Worm (Caenorhabditis elegans) whole organism, L1 larva: ENCODE measurements around the gene rft-2.
A peak's percentile ranks its signal among the peaks of the same experiment; 100 is the strongest.

Experiments used
- F16B12.6 ChIP-seq: fragments of 150-350 bp; optimal IDR thresholded peaks from 2 replicates; lab custom pipeline; 2014; ENCODE audit warnings: missing biosample characterization, missing genetic modification characterization
- Y116A8C.19 ChIP-seq: sonication (generic microtip); optimal IDR thresholded peaks from 2 replicates; lab custom pipeline; 2016; ENCODE audit warnings: missing compliant biosample characterization, missing genetic modification characterization, borderline replicate concordance
- alr-1 ChIP-seq: fragments of 200-800 bp; sonication (Bioruptor generic); optimal IDR thresholded peaks from 2 replicates; lab custom pipeline; 2018; ENCODE audit warnings: borderline replicate concordance, mild to moderate bottlenecking, missing genetic modification characterization, missing compliant biosample characterization
- aly-2 ChIP-seq: fragments of 150-350 bp; optimal IDR thresholded peaks from 2 replicates; lab custom pipeline; 2014; ENCODE audit warnings: missing biosample characterization, missing genetic modification characterization
- ama-1 ChIP-seq: fragments of 150-350 bp; optimal IDR thresholded peaks from 2 replicates; lab custom pipeline; 2014
- ceh-63 ChIP-seq: fragments of 200-800 bp; sonication (Bioruptor generic); optimal IDR thresholded peaks from 2 replicates; lab custom pipeline; 2018; ENCODE audit warnings: mild to moderate bottlenecking, missing genetic modification characterization, missing compliant biosample characterization
- ceh-82 ChIP-seq, 3 experiments: fragments of 150-350 bp in 1 of 3; sonication (generic microtip) in 2 of 3; optimal IDR thresholded peaks; 2 replicates each; lab custom pipeline; 2014 to 2017; ENCODE audit warnings: missing biosample characterization in 3 of 3, missing genetic modification characterization in 3 of 3
- dpl-1 ChIP-seq, 3 experiments: fragments of 150-350 bp in 2 of 3; sonication (generic microtip) in 1 of 3; optimal IDR thresholded peaks; 2 replicates each; lab custom pipeline; 2014 to 2017; ENCODE audit warnings: missing biosample characterization in 3 of 3, missing genetic modification characterization in 3 of 3, missing genetic modification reagents in 3 of 3
- dsc-1 ChIP-seq: sonication (generic microtip); optimal IDR thresholded peaks from 2 replicates; lab custom pipeline; 2016; ENCODE audit warnings: mild to moderate bottlenecking, missing genetic modification characterization, missing compliant biosample characterization
- efl-1 ChIP-seq, 4 experiments: fragments of 150-350 bp; optimal IDR thresholded peaks in 3 of 4; peaks in 1 of 4; 1 replicate in 1 of 4; 2 replicates in 3 of 4; lab custom pipeline; 2014; ENCODE audit warnings: missing biosample characterization in 2 of 4, missing genetic modification characterization in 2 of 4, missing genetic modification reagents in 2 of 4
- efl-3 ChIP-seq: fragments of 200-800 bp; sonication (Bioruptor generic); optimal IDR thresholded peaks from 2 replicates; lab custom pipeline; 2018; ENCODE audit warnings: mild to moderate bottlenecking, missing genetic modification characterization, missing compliant biosample characterization
- fkh-4 ChIP-seq: sonication (generic microtip); optimal IDR thresholded peaks from 2 replicates; lab custom pipeline; 2016; ENCODE audit warnings: missing compliant biosample characterization, missing genetic modification characterization, borderline replicate concordance
- hlh-4 ChIP-seq: sonication (generic microtip); optimal IDR thresholded peaks from 2 replicates; lab custom pipeline; 2016; ENCODE audit warnings: mild to moderate bottlenecking, missing genetic modification characterization, missing compliant biosample characterization
- isw-1 ChIP-seq: fragments of 200-800 bp; sonication (Bioruptor generic); IDR thresholded peaks from 2 replicates; pipeline ENCODE4 v1.3.6; 2022; ENCODE audit warnings: missing genetic modification characterization, missing compliant biosample characterization
- jun-1 ChIP-seq: fragments of 150-350 bp; optimal IDR thresholded peaks from 2 replicates; lab custom pipeline; 2014; ENCODE audit warnings: missing biosample characterization, missing genetic modification reagents, missing genetic modification characterization
- lin-14 ChIP-seq: fragments of 200-800 bp; sonication (Bioruptor generic); optimal IDR thresholded peaks from 2 replicates; lab custom pipeline; 2018; ENCODE audit warnings: mild to moderate bottlenecking, missing genetic modification characterization, moderate library complexity, missing compliant biosample characterization
- lin-15B ChIP-seq: fragments of 150-350 bp; sonication (generic microtip); optimal IDR thresholded peaks from 3 replicates; lab custom pipeline; 2014; ENCODE audit warnings: missing biosample characterization, missing genetic modification characterization
- lin-35 ChIP-seq, 2 experiments: fragments of 150-350 bp; optimal IDR thresholded peaks; 2 replicates each; lab custom pipeline; 2014; ENCODE audit warnings: missing biosample characterization in 2 of 2, missing genetic modification characterization in 2 of 2, missing genetic modification reagents in 2 of 2
- lin-39 ChIP-seq: fragments of 150-350 bp; optimal IDR thresholded peaks from 2 replicates; lab custom pipeline; 2014; ENCODE audit warnings: missing biosample characterization, missing genetic modification reagents, missing genetic modification characterization
- lir-3 ChIP-seq: sonication (generic microtip); optimal IDR thresholded peaks from 2 replicates; lab custom pipeline; 2016; ENCODE audit warnings: mild to moderate bottlenecking, missing genetic modification characterization, moderate library complexity, missing compliant biosample characterization; ENCODE audit not compliant: poor library complexity
- mdl-1 ChIP-seq, 2 experiments: fragments of 150-350 bp; optimal IDR thresholded peaks; 2 replicates each; lab custom pipeline; 2014 to 2017; ENCODE audit warnings: missing biosample characterization in 2 of 2, missing genetic modification characterization in 2 of 2, inconsistent platforms in 1 of 2
- mep-1 ChIP-seq: fragments of 150-350 bp; optimal IDR thresholded peaks from 2 replicates; lab custom pipeline; 2014; ENCODE audit warnings: missing biosample characterization, missing genetic modification characterization
- nhr-20 ChIP-seq: sonication (generic microtip); optimal IDR thresholded peaks from 2 replicates; lab custom pipeline; 2016; ENCODE audit warnings: mild to moderate bottlenecking, missing genetic modification characterization, missing compliant biosample characterization
- nhr-237 ChIP-seq: fragments of 150-350 bp; optimal IDR thresholded peaks from 2 replicates; lab custom pipeline; 2014; ENCODE audit warnings: missing biosample characterization, missing genetic modification characterization
- nhr-47 ChIP-seq: sonication (generic microtip); optimal IDR thresholded peaks from 2 replicates; lab custom pipeline; 2016; ENCODE audit warnings: mild to moderate bottlenecking, missing genetic modification characterization, moderate library complexity, missing compliant biosample characterization
- nhr-71 ChIP-seq: sonication (generic microtip); optimal IDR thresholded peaks from 2 replicates; lab custom pipeline; 2016; ENCODE audit warnings: mild to moderate bottlenecking, missing genetic modification characterization, moderate library complexity, missing compliant biosample characterization
- nhr-90 ChIP-seq: sonication (generic microtip); optimal IDR thresholded peaks from 2 replicates; lab custom pipeline; 2016; ENCODE audit warnings: mild to moderate bottlenecking, missing genetic modification characterization, missing compliant biosample characterization; ENCODE audit not compliant: poor library complexity
- skn-1 ChIP-seq: fragments of 150-350 bp; optimal IDR thresholded peaks from 2 replicates; lab custom pipeline; 2014; ENCODE audit warnings: missing biosample characterization, missing genetic modification characterization
- snu-23 ChIP-seq: sonication (generic microtip); optimal IDR thresholded peaks from 2 replicates; lab custom pipeline; 2016; ENCODE audit warnings: missing genetic modification characterization, missing compliant biosample characterization
- sox-4 ChIP-seq: sonication (generic microtip); optimal IDR thresholded peaks from 2 replicates; lab custom pipeline; 2016; ENCODE audit warnings: missing genetic modification characterization, missing compliant biosample characterization
- sptf-1 ChIP-seq: fragments of 150-350 bp; optimal IDR thresholded peaks from 2 replicates; lab custom pipeline; 2014; ENCODE audit warnings: missing biosample characterization, missing genetic modification characterization
- sup-37 ChIP-seq: fragments of 200-800 bp; sonication (Bioruptor generic); optimal IDR thresholded peaks from 2 replicates; lab custom pipeline; 2018; ENCODE audit warnings: mild to moderate bottlenecking, missing genetic modification characterization, missing compliant biosample characterization
- tlp-1 ChIP-seq: fragments of 150-350 bp; optimal IDR thresholded peaks from 2 replicates; lab custom pipeline; 2014; ENCODE audit warnings: missing biosample characterization, missing genetic modification characterization
- unc-30 ChIP-seq: sonication (generic microtip); optimal IDR thresholded peaks from 2 replicates; lab custom pipeline; 2017; ENCODE audit warnings: missing biosample characterization, missing genetic modification characterization
- unc-62 ChIP-seq: fragments of 150-350 bp; optimal IDR thresholded peaks from 2 replicates; lab custom pipeline; 2014; ENCODE audit warnings: missing biosample characterization, missing genetic modification reagents, missing genetic modification characterization
- unc-86 ChIP-seq: sonication (generic microtip); optimal IDR thresholded peaks from 2 replicates; lab custom pipeline; 2016; ENCODE audit warnings: missing genetic modification characterization, missing compliant biosample characterization
- xbp-1 ChIP-seq: sonication (generic microtip); optimal IDR thresholded peaks from 2 replicates; lab custom pipeline; 2016; ENCODE audit warnings: missing genetic modification characterization, missing compliant biosample characterization
- ztf-11 ChIP-seq, 2 experiments: sonication (generic microtip); optimal IDR thresholded peaks; 2 replicates each; lab custom pipeline; 2016 to 2017; ENCODE audit warnings: missing genetic modification characterization in 2 of 2, missing biosample characterization in 1 of 2, missing compliant biosample characterization in 1 of 2
- ztf-4 ChIP-seq: fragments of 150-350 bp; optimal IDR thresholded peaks from 2 replicates; lab custom pipeline; 2014; ENCODE audit warnings: missing biosample characterization, missing genetic modification characterization

rft-2 gene

DNA sequence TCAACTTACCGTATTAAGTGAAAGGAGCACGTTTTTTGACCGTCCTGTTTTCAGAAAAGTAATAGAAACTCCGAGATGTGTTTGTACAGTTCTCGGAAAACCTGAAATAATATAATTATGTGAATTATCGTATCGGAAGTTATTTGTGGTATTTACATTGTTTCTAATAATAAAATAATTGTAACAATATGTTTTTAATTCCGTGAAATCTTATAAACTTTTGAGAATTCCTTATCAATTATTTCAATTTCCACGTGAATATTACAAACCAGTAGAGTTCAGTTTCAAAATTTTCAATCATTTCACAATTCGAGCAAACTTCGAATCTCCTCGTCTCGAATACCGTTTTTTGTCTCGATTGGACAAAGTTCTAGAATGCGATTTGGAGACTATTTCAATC, 20.7 kb upstream of the rft-2 start, which contains the start of gene T08H10.3:
Gene T08H10.3 (plus strand): TSS at position 301 of the 400 bp plus-strand sequence.
- TF ChIP-seq unc-86 (no peak), efl-3 (GFP tag; lab: Kevin White, UChicago) (no peak), unc-30 (tag; lab: Kevin White, UChicago) (no peak), dsc-1 (tag; lab: Kevin White, UChicago) (no peak), skn-1 (tag; lab: Kevin White, UChicago) (no peak), lin-39 (no peak), dpl-1 (GFP tag; optimal IDR thresholded peaks at IDR 0.05; lab: Kevin White, UChicago) (no peak), ceh-63 (no peak), Y116A8C.19 (tag; lab: Kevin White, UChicago) (no peak), lin-35 (GFP tag; optimal IDR thresholded peaks at IDR 0.05; lab: Kevin White, UChicago) (no peak), ama-1 (lab: Kevin White, UChicago) (no peak)

ce11 chrV:4454634-4455033, 4.3 kb upstream of the rft-2 start, which contains the start of gene gnrr-5:
TSS of gene gnrr-5 (minus strand) at chrV:4454734.
- TF ChIP-seq lir-3 (no peak), mep-1 (tag; lab: Kevin White, UChicago) (no peak), lin-14 (peak; percentile 16)

DNA sequence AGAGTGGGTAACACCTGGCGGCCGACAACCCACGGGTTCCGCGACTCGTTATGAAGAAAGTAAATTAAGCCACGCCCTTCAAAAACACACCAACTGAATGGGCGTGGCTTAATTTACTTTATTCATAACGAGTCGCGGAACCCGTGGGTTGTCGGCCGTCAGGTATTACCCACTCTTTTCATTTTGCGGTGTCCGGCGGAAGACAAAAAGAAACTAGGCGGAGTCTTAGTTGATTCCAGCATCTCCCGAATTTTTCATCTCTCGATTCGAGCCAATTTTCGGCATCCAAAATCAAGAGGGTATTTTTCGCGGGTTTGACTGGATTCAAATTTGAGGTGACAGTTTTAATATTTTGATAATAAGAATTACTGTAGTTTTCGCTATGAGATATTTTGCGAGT, 2.7 kb downstream of the rft-2 start:
- TF ChIP-seq jun-1 (tag; lab: Kevin White, UChicago), result no peak
- no peak for TF ChIP-seq ztf-11 (tag; optimal IDR thresholded peaks at IDR 0.05; lab: Kevin White, UChicago)
- TF ChIP-seq xbp-1 (tag; lab: Kevin White, UChicago), result no peak
- TF ChIP-seq fkh-4 (tag; lab: Kevin White, UChicago), result no peak
- TF ChIP-seq isw-1 (GFP tag; lab: Robert Waterston, UW), result no peak
- TF ChIP-seq nhr-237, result no peak
- TF ChIP-seq unc-30 (tag; lab: Kevin White, UChicago), result no peak
- TF ChIP-seq lin-15B (tag; lab: Kevin White, UChicago), result no peak
- no peak for TF ChIP-seq ceh-82 (tag; optimal IDR thresholded peaks at IDR 0.05; lab: Kevin White, UChicago)
- no peak for TF ChIP-seq mdl-1 (tag; optimal IDR thresholded peaks at IDR 0.05; lab: Kevin White, UChicago)
- no peak for TF ChIP-seq nhr-90
- TF ChIP-seq dpl-1 (GFP tag; optimal IDR thresholded peaks at IDR 0.05; lab: Kevin White, UChicago), result no peak
- TF ChIP-seq hlh-4 (tag; lab: Kevin White, UChicago), result no peak
- no peak for TF ChIP-seq ceh-63
- no peak for TF ChIP-seq F16B12.6
- no peak for TF ChIP-seq alr-1 (tag; lab: Kevin White, UChicago)
- TF ChIP-seq aly-2 (tag; lab: Kevin White, UChicago), result no peak
- no peak for TF ChIP-seq mep-1 (tag; lab: Kevin White, UChicago)
- TF ChIP-seq tlp-1 (tag; lab: Kevin White, UChicago), result no peak

DNA sequence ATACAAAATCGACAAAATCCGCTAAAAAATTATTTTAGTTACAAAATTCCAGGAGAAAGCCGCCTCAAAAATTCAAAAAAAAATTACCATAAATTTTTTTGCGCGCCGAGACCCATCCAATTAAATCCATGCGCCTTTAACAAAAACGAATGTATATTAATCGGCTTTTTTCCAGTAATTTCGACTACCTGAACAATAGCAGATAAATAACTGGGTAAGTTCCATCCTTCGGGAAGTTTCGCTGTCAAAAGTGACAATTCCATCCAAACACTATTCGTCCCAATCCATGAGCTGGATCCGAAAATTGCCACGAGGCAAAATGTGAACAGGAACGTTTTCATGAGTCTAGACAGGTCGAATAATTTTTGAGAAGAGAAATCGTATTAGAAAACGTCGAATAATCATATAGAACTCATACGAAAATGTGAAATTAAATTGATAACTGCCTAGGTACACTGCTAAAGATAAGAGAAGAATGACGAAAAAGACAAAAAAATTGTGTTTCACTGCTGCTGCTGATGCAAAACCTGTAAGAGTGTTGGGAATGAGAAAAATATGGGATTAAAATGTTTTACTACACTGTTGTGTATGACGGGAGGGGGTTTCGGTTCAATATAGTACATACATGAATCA, 7.5 kb downstream of the rft-2 start, which contains the start of gene rft-1:
Gene rft-1 (minus strand): TSS at position 475 of the 633 bp plus-strand sequence.
- no peak for TF ChIP-seq ztf-4 (tag; lab: Kevin White, UChicago)
- no peak for TF ChIP-seq nhr-47 (tag; lab: Kevin White, UChicago)
- TF ChIP-seq nhr-20 (tag; lab: Kevin White, UChicago), result peak; percentile 23
- TF ChIP-seq nhr-71, result no peak
- TF ChIP-seq sup-37 (GFP tag; lab: Kevin White, UChicago), result no peak
- no peak for TF ChIP-seq isw-1 (GFP tag; lab: Robert Waterston, UW)
- TF ChIP-seq snu-23 (GFP tag; lab: Kevin White, UChicago), result no peak
- no peak for TF ChIP-seq lin-14
- TF ChIP-seq sptf-1, result no peak
- TF ChIP-seq mep-1 (tag; lab: Kevin White, UChicago), result no peak
- peak in 1 of 2 experiments; percentile 21 for TF ChIP-seq lin-35 (GFP tag; optimal IDR thresholded peaks at IDR 0.05; lab: Kevin White, UChicago)
- TF ChIP-seq hlh-4 (tag; lab: Kevin White, UChicago), result no peak
- no peak for TF ChIP-seq unc-62
- no peak for TF ChIP-seq unc-86
- no peak for TF ChIP-seq sox-4 (tag; lab: Kevin White, UChicago)
- no peak for TF ChIP-seq dsc-1 (tag; lab: Kevin White, UChicago)
- no peak for TF ChIP-seq efl-1 (optimal IDR thresholded peaks at IDR 0.05; lab: Kevin White, UChicago)
- TF ChIP-seq efl-1 (GFP tag; optimal IDR thresholded peaks at IDR 0.05 in 1 of 2; lab: Kevin White, UChicago), result peak in 1 of 2 experiments; percentile 88
